Worm (Caenorhabditis elegans) whole organism, L3 larva: ENCODE measurements around the gene bicd-1.

Experiments used
- ceh-9 ChIP-seq: sonication (generic microtip); optimal IDR thresholded peaks from 2 replicates; lab custom pipeline; 2018; ENCODE audit warnings: missing biosample characterization, missing genetic modification characterization
- fkh-10 ChIP-seq: sonication (generic microtip); optimal IDR thresholded peaks from 2 replicates; lab custom pipeline; 2017; ENCODE audit warnings: missing biosample characterization, missing genetic modification reagents, missing genetic modification characterization
- jun-1 ChIP-seq: fragments of 150-350 bp; optimal IDR thresholded peaks from 2 replicates; lab custom pipeline; 2014; ENCODE audit warnings: missing biosample characterization, missing genetic modification reagents, missing genetic modification characterization
- nfya-1 ChIP-seq: sonication (generic microtip); optimal IDR thresholded peaks from 2 replicates; lab custom pipeline; 2017; ENCODE audit warnings: missing genetic modification characterization, mild to moderate bottlenecking, missing compliant biosample characterization, antibody characterized with exemption, moderate library complexity; ENCODE audit not compliant: insufficient read depth
- nhr-237 ChIP-seq: fragments of 150-350 bp; optimal IDR thresholded peaks from 2 replicates; lab custom pipeline; 2014; ENCODE audit warnings: missing biosample characterization, missing genetic modification characterization

DNA sequence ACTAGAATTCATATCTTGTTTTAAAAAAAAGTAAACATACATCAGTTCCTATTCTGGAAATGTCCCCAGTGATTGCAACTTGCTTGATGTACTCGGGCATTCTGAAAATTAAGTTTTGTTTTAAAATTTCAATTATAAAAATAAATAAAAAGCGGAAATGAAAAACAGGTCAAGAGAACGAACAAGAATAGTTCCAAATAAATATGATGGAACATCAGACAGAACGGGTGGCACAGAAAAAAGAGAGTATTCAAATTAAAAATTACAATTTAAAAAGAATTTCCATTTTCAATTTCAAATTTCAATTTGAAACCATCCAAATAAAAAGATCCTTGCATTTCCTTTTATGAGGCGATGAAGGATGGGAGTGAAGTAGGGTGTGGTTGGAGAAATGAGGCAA is 49.1 kb upstream of the bicd-1 start, which contains the start of gene C01B10.3:
- TF ChIP-seq nfya-1: no peak
- TF ChIP-seq jun-1: no peak
- TF ChIP-seq nhr-237 (tag; lab: Kevin White, UChicago): no peak
- TF ChIP-seq ceh-9: no peak
- no peak for TF ChIP-seq fkh-10 (GFP tag; lab: Kevin White, UChicago)
